Fruit fly (Drosophila melanogaster): Measurements from ENCODE around the gene Rel.
A peak's percentile ranks its signal among the peaks of the same experiment; 100 is the strongest.

The Rel gene

dm6 chr3R:9051937-9052680, 4.3 kb upstream of the Rel start, which contains the start of gene Kdm2 (continued):
- peak; percentile 26 for TF ChIP-seq Hand (GFP tag; optimal IDR thresholded peaks at IDR 0.05)
- TF ChIP-seq Lhr (GFP tag; optimal IDR thresholded peaks at IDR 0.05): peak; percentile 29
- no peak for TF ChIP-seq Sry-β (GFP tag; optimal IDR thresholded peaks at IDR 0.05)
- TF ChIP-seq salm (tag; optimal IDR thresholded peaks at IDR 0.05): no peak
- no peak for TF ChIP-seq yki (optimal IDR thresholded peaks at IDR 0.05)
- TF ChIP-seq CG15514 (GFP tag; optimal IDR thresholded peaks at IDR 0.05): peak; percentile 96
- peak; percentile 73 for TF ChIP-seq sens (GFP tag)
- peak; percentile 16 for TF ChIP-seq CG18011 (GFP tag; optimal IDR thresholded peaks at IDR 0.05)
- TF ChIP-seq nau (GFP tag; optimal IDR thresholded peaks at IDR 0.05): no peak
- peak; percentile 12 for TF ChIP-seq CG12155 (GFP tag; optimal IDR thresholded peaks at IDR 0.05)
- no peak for TF ChIP-seq jumu (GFP tag; optimal IDR thresholded peaks at IDR 0.05)
- no peak for TF ChIP-seq Nf-YB (GFP tag; optimal IDR thresholded peaks at IDR 0.05)
- peak; percentile 42 for TF ChIP-seq stwl (tag; optimal IDR thresholded peaks at IDR 0.05)
- peak; percentile 18 for TF ChIP-seq zen (tag; optimal IDR thresholded peaks at IDR 0.05)
- no peak for TF ChIP-seq CG13775 (GFP tag; optimal IDR thresholded peaks at IDR 0.05)
- TF ChIP-seq bowl (GFP tag; IDR thresholded peaks at IDR 0.05): no peak
- TF ChIP-seq lilli (GFP tag; optimal IDR thresholded peaks at IDR 0.05): peak; percentile 7
- no peak for TF ChIP-seq usp (GFP tag; optimal IDR thresholded peaks at IDR 0.05)
- TF ChIP-seq CG10979 (tag; optimal IDR thresholded peaks at IDR 0.05): peak; percentile 12
- no peak for TF ChIP-seq CG14014 (GFP tag; IDR thresholded peaks at IDR 0.05)
- peak in 1 of 3 experiments; percentile 87 for TF ChIP-seq Stat92E (GFP tag; optimal IDR thresholded peaks at IDR 0.05)
- TF ChIP-seq CG2678 (tag; optimal IDR thresholded peaks at IDR 0.05): peak; percentile 40
- peak; percentile 18 for TF ChIP-seq Camta (GFP tag; optimal IDR thresholded peaks at IDR 0.05)
- TF ChIP-seq nom (GFP tag; optimal IDR thresholded peaks at IDR 0.05): peak; percentile 16
- no peak for TF ChIP-seq sima (GFP tag; optimal IDR thresholded peaks at IDR 0.05)
- peak; percentile 30 for TF ChIP-seq CG15601 (tag; optimal IDR thresholded peaks at IDR 0.05)
- peak; percentile 18 for TF ChIP-seq CG7745 (tag; optimal IDR thresholded peaks at IDR 0.05)
- TF ChIP-seq chinmo (GFP tag; IDR thresholded peaks at IDR 0.05; ENCODE audit: partially characterized antibody): no peak
- TF ChIP-seq ci (GFP tag; IDR thresholded peaks at IDR 0.05): no peak
- peak; percentile 62 for TF ChIP-seq CG13894 (tag; optimal IDR thresholded peaks at IDR 0.05)
- peak; percentile 31 for TF ChIP-seq CG7839 (tag; optimal IDR thresholded peaks at IDR 0.05)
- TF ChIP-seq CG13296 (GFP tag; optimal IDR thresholded peaks at IDR 0.05): peak; percentile 39
- no peak for TF ChIP-seq Elba2 (GFP tag; optimal IDR thresholded peaks at IDR 0.05)
- TF ChIP-seq B-H2 (GFP tag; optimal IDR thresholded peaks at IDR 0.05): peak; percentile 52
- peak; percentile 67 for TF ChIP-seq CG10267 (tag; optimal IDR thresholded peaks at IDR 0.05)
- peak in 1 of 2 experiments; percentile 36 for TF ChIP-seq insv (GFP tag; optimal IDR thresholded peaks at IDR 0.05)
- peak; percentile 67 for TF ChIP-seq pzg (GFP tag; optimal IDR thresholded peaks at IDR 0.05)
- peak; percentile 74 for TF ChIP-seq MESR4 (GFP tag; optimal IDR thresholded peaks at IDR 0.05)
- peak; percentile 42 for TF ChIP-seq Fer3 (tag; optimal IDR thresholded peaks at IDR 0.05)
- peak; percentile 70 for TF ChIP-seq CG9797 (GFP tag; optimal IDR thresholded peaks at IDR 0.05)
- peak; percentile 15 for TF ChIP-seq CG18262 (tag; optimal IDR thresholded peaks at IDR 0.05)
- TF ChIP-seq trem (tag; optimal IDR thresholded peaks at IDR 0.05): peak; percentile 65
- TF ChIP-seq Sox100B (GFP tag; optimal IDR thresholded peaks at IDR 0.05): no peak
- TF ChIP-seq Gug (GFP tag; IDR thresholded peaks at IDR 0.05): no peak
- peak; percentile 36 for TF ChIP-seq HmgZ (tag; optimal IDR thresholded peaks at IDR 0.05)
- TF ChIP-seq CG5245 (GFP tag; optimal IDR thresholded peaks at IDR 0.05): no peak
- peak; percentile 93 for TF ChIP-seq Jarid2 (GFP tag; optimal IDR thresholded peaks at IDR 0.05)
- TF ChIP-seq eyg (GFP tag; optimal IDR thresholded peaks at IDR 0.05): no peak
